Worm (Caenorhabditis elegans) whole organism, midembryonic: ENCODE measurements around the gene lgmn-1.

Source experiments
- T22C8.4 ChIP-seq: fragments of 200-800 bp; sonication (Bioruptor generic); IDR thresholded peaks from 2 replicates; pipeline ENCODE4 v1.3.6; 2022; ENCODE audit warnings: missing genetic modification characterization, missing compliant biosample characterization
- cog-1 ChIP-seq: sonication (generic microtip); optimal IDR thresholded peaks from 2 replicates; lab custom pipeline; 2016; ENCODE audit warnings: missing genetic modification characterization, missing compliant biosample characterization
- flt-1 ChIP-seq: fragments of 200-800 bp; sonication (Bioruptor generic); IDR thresholded peaks from 2 replicates; pipeline ENCODE4 v1.3.6; 2022; ENCODE audit warnings: missing genetic modification characterization, missing compliant biosample characterization
- klf-2 ChIP-seq: fragments of 200-800 bp; sonication (Bioruptor generic); conservative IDR thresholded peaks from 2 replicates; pipeline ENCODE4 v1.3.6; 2022; ENCODE audit warnings: missing genetic modification reagents, missing genetic modification characterization, missing compliant biosample characterization
- med-1 ChIP-seq: sonication (generic microtip); optimal IDR thresholded peaks from 2 replicates; lab custom pipeline; 2017; ENCODE audit warnings: missing genetic modification characterization, mild to moderate bottlenecking, missing compliant biosample characterization, antibody characterized with exemption, missing genetic modification reagents; ENCODE audit not compliant: insufficient read depth
- ref-1 ChIP-seq: fragments of 200-800 bp; sonication (Bioruptor generic); conservative IDR thresholded peaks from 2 replicates; pipeline ENCODE4 v1.3.6; 2022; ENCODE audit warnings: missing genetic modification reagents, missing genetic modification characterization, missing compliant biosample characterization
- tab-1 ChIP-seq: fragments of 200-800 bp; sonication (Bioruptor generic); IDR thresholded peaks from 2 replicates; pipeline ENCODE4 v1.3.6; 2022; ENCODE audit warnings: missing genetic modification characterization, missing compliant biosample characterization
- ztf-23 ChIP-seq: fragments of 200-800 bp; sonication (Bioruptor generic); IDR thresholded peaks from 2 replicates; pipeline ENCODE4 v1.3.6; 2022; ENCODE audit warnings: missing genetic modification reagents, missing genetic modification characterization, missing compliant biosample characterization
- ztf-29 ChIP-seq: fragments of 200-800 bp; sonication (Bioruptor generic); IDR thresholded peaks from 2 replicates; pipeline ENCODE4 v1.3.6; 2022; ENCODE audit warnings: missing genetic modification reagents, missing genetic modification characterization, missing compliant biosample characterization

lgmn-1 gene

ce11 chrV:12526758-12527157 lies 13.9 kb downstream of the lgmn-1 start, which contains the start of gene F45D3.1:
Gene F45D3.1 (plus strand): TSS chrV:12527058.
- TF ChIP-seq ztf-23 (GFP tag; lab: Robert Waterston, UW) (no peak), tab-1 (no peak), cog-1 (tag; lab: Kevin White, UChicago) (no peak), flt-1 (GFP tag; lab: Robert Waterston, UW) (no peak), ztf-29 (GFP tag; lab: Robert Waterston, UW) (no peak), ref-1 (GFP tag; lab: Robert Waterston, UW) (no peak), T22C8.4 (GFP tag; lab: Robert Waterston, UW) (no peak), med-1 (GFP tag; lab: Kevin White, UChicago) (no peak), klf-2 (GFP tag; lab: Robert Waterston, UW) (no peak)

- TF ChIP-seq ztf-23 (GFP tag; lab: Robert Waterston, UW): no peak
- no peak for TF ChIP-seq flt-1 (GFP tag; lab: Robert Waterston, UW)
- TF ChIP-seq ztf-29 (GFP tag; lab: Robert Waterston, UW): no peak
- no peak for TF ChIP-seq T22C8.4 (GFP tag; lab: Robert Waterston, UW)
- no peak for TF ChIP-seq tab-1
- TF ChIP-seq klf-2 (GFP tag; lab: Robert Waterston, UW): no peak
- TF ChIP-seq cog-1 (tag; lab: Kevin White, UChicago): no peak
- no peak for TF ChIP-seq ref-1 (GFP tag; lab: Robert Waterston, UW)
- TF ChIP-seq med-1 (GFP tag; lab: Kevin White, UChicago): no peak
Measured at ce11 chrV:12528919-12529318, 16.1 kb downstream of the lgmn-1 start.

- TF ChIP-seq ztf-23 (GFP tag; lab: Robert Waterston, UW) (no peak), tab-1 (no peak), ztf-29 (GFP tag; lab: Robert Waterston, UW) (no peak), T22C8.4 (GFP tag; lab: Robert Waterston, UW) (no peak), med-1 (GFP tag; lab: Kevin White, UChicago) (no peak), flt-1 (GFP tag; lab: Robert Waterston, UW) (no peak), klf-2 (GFP tag; lab: Robert Waterston, UW) (no peak), ref-1 (GFP tag; lab: Robert Waterston, UW) (no peak), cog-1 (tag; lab: Kevin White, UChicago) (no peak)
Measured at ce11 chrV:12530129-12530528, 17.3 kb downstream of the lgmn-1 start.

ce11 chrV:12531084-12531483 lies 18.2 kb downstream of the lgmn-1 start:
- TF ChIP-seq ztf-29 (GFP tag; lab: Robert Waterston, UW) (no peak), ref-1 (GFP tag; lab: Robert Waterston, UW) (no peak), tab-1 (no peak)

ce11 chrV:12532369-12532768 lies 19.5 kb downstream of the lgmn-1 start:
- TF ChIP-seq klf-2 (GFP tag; lab: Robert Waterston, UW): no peak
- TF ChIP-seq ztf-23 (GFP tag; lab: Robert Waterston, UW): no peak
- no peak for TF ChIP-seq med-1 (GFP tag; lab: Kevin White, UChicago)
- TF ChIP-seq tab-1: no peak
- TF ChIP-seq flt-1 (GFP tag; lab: Robert Waterston, UW): no peak
- no peak for TF ChIP-seq T22C8.4 (GFP tag; lab: Robert Waterston, UW)
- TF ChIP-seq cog-1 (tag; lab: Kevin White, UChicago): no peak
- TF ChIP-seq ztf-29 (GFP tag; lab: Robert Waterston, UW): no peak
- no peak for TF ChIP-seq ref-1 (GFP tag; lab: Robert Waterston, UW)

ce11 chrV:12533635-12534150 lies 20.8 kb downstream of the lgmn-1 start:
- TF ChIP-seq med-1 (GFP tag; lab: Kevin White, UChicago): no peak
- TF ChIP-seq ref-1 (GFP tag; lab: Robert Waterston, UW): no peak
- no peak for TF ChIP-seq klf-2 (GFP tag; lab: Robert Waterston, UW)
- TF ChIP-seq flt-1 (GFP tag; lab: Robert Waterston, UW): no peak
- TF ChIP-seq T22C8.4 (GFP tag; lab: Robert Waterston, UW): no peak
- TF ChIP-seq cog-1 (tag; lab: Kevin White, UChicago): no peak
- no peak for TF ChIP-seq tab-1
- no peak for TF ChIP-seq ztf-23 (GFP tag; lab: Robert Waterston, UW)
- no peak for TF ChIP-seq ztf-29 (GFP tag; lab: Robert Waterston, UW)

ce11 chrV:12534941-12535340 lies 22.1 kb downstream of the lgmn-1 start:
- TF ChIP-seq klf-2 (GFP tag; lab: Robert Waterston, UW): no peak
- no peak for TF ChIP-seq ztf-29 (GFP tag; lab: Robert Waterston, UW)
- no peak for TF ChIP-seq ref-1 (GFP tag; lab: Robert Waterston, UW)
- no peak for TF ChIP-seq flt-1 (GFP tag; lab: Robert Waterston, UW)
- no peak for TF ChIP-seq med-1 (GFP tag; lab: Kevin White, UChicago)
- TF ChIP-seq cog-1 (tag; lab: Kevin White, UChicago): no peak
- no peak for TF ChIP-seq ztf-23 (GFP tag; lab: Robert Waterston, UW)
- TF ChIP-seq tab-1: no peak
- no peak for TF ChIP-seq T22C8.4 (GFP tag; lab: Robert Waterston, UW)

- no peak for TF ChIP-seq ref-1 (GFP tag; lab: Robert Waterston, UW)
- no peak for TF ChIP-seq med-1 (GFP tag; lab: Kevin White, UChicago)
- TF ChIP-seq klf-2 (GFP tag; lab: Robert Waterston, UW): no peak
- no peak for TF ChIP-seq T22C8.4 (GFP tag; lab: Robert Waterston, UW)
- no peak for TF ChIP-seq cog-1 (tag; lab: Kevin White, UChicago)
- TF ChIP-seq ztf-29 (GFP tag; lab: Robert Waterston, UW): no peak
- TF ChIP-seq flt-1 (GFP tag; lab: Robert Waterston, UW): no peak
- no peak for TF ChIP-seq tab-1
- TF ChIP-seq ztf-23 (GFP tag; lab: Robert Waterston, UW): no peak
Measured at ce11 chrV:12536409-12537038, 23.7 kb downstream of the lgmn-1 start.

- TF ChIP-seq ztf-29 (GFP tag; lab: Robert Waterston, UW) (no peak), ztf-23 (GFP tag; lab: Robert Waterston, UW) (no peak), med-1 (GFP tag; lab: Kevin White, UChicago) (no peak), ref-1 (GFP tag; lab: Robert Waterston, UW) (no peak), klf-2 (GFP tag; lab: Robert Waterston, UW) (no peak), cog-1 (tag; lab: Kevin White, UChicago) (no peak), tab-1 (no peak), flt-1 (GFP tag; lab: Robert Waterston, UW) (no peak), T22C8.4 (GFP tag; lab: Robert Waterston, UW) (no peak)
Measured at ce11 chrV:12537505-12537904, 24.6 kb downstream of the lgmn-1 start.
